Worm (Caenorhabditis elegans): ENCODE results near the gene F56A11.5.

ce11 chrIV:560314-560713 lies 10.3 kb downstream of the F56A11.5 start:
- TF ChIP-seq W03F9.2 (tag; optimal IDR thresholded peaks at IDR 0.05): no peak
- TF ChIP-seq him-1 (tag; optimal IDR thresholded peaks at IDR 0.05): no peak

All from whole organism, L4/young adult.